Worm (Caenorhabditis elegans) whole organism, young adult: Measurements from ENCODE around the gene ins-39.
A peak's percentile ranks its signal among the peaks of the same experiment; 100 is the strongest.

Experiments
- B0035.1 ChIP-seq: sonication (generic microtip); optimal IDR thresholded peaks from 2 replicates; lab custom pipeline; 2016; ENCODE audit warnings: missing genetic modification characterization, mild to moderate bottlenecking, missing compliant biosample characterization, missing genotype, missing genetic modification reagents
- B0336.3 ChIP-seq: fragments of 200-800 bp; sonication (Bioruptor generic); IDR thresholded peaks from 2 replicates; pipeline ENCODE4 v1.3.6; 2022; ENCODE audit warnings: missing genetic modification characterization, missing compliant biosample characterization
- C06A6.2 ChIP-seq: fragments of 200-800 bp; sonication (Bioruptor generic); conservative IDR thresholded peaks from 2 replicates; pipeline ENCODE4 v1.3.6; 2022; ENCODE audit warnings: missing genetic modification characterization, missing compliant biosample characterization
- C17E4.6 ChIP-seq: fragments of 200-800 bp; sonication (Bioruptor generic); IDR thresholded peaks from 2 replicates; pipeline ENCODE4 v1.3.6; 2022; ENCODE audit warnings: missing genetic modification reagents, missing genetic modification characterization, missing compliant biosample characterization
- F22D6.2 ChIP-seq: sonication (generic microtip); optimal IDR thresholded peaks from 2 replicates; lab custom pipeline; 2016; ENCODE audit warnings: mild to moderate bottlenecking, missing genetic modification characterization, missing compliant biosample characterization
- F33H1.4 ChIP-seq: fragments of 200-800 bp; sonication (Bioruptor generic); IDR thresholded peaks from 2 replicates; pipeline ENCODE4 v1.3.6; 2022; ENCODE audit warnings: missing genetic modification reagents, missing genetic modification characterization, missing compliant biosample characterization
- K11D2.4 ChIP-seq: fragments of 200-800 bp; sonication (Bioruptor generic); IDR thresholded peaks from 2 replicates; pipeline ENCODE4 v1.3.6; 2022; ENCODE audit warnings: missing genetic modification reagents, missing genetic modification characterization, missing compliant biosample characterization
- Y56A3A.18 ChIP-seq: fragments of 200-800 bp; sonication (Bioruptor generic); IDR thresholded peaks from 2 replicates; pipeline ENCODE4 v1.3.6; 2022; ENCODE audit warnings: missing genetic modification reagents, missing genetic modification characterization, missing compliant biosample characterization
- Y67H2A.10 ChIP-seq: fragments of 200-800 bp; sonication (Bioruptor generic); conservative IDR thresholded peaks from 2 replicates; pipeline ENCODE4 v1.3.6; 2022; ENCODE audit warnings: missing genetic modification reagents, missing genetic modification characterization, missing compliant biosample characterization
- Y79H2A.3 ChIP-seq: fragments of 200-800 bp; sonication (Bioruptor generic); conservative IDR thresholded peaks from 2 replicates; pipeline ENCODE4 v1.3.6; 2022; ENCODE audit warnings: missing genetic modification reagents, missing genetic modification characterization, missing compliant biosample characterization
- aptf-2 ChIP-seq: fragments of 200-800 bp; sonication (Bioruptor generic); conservative IDR thresholded peaks from 2 replicates; pipeline ENCODE4 v1.3.6; 2022; ENCODE audit warnings: missing genetic modification reagents, missing genetic modification characterization, missing compliant biosample characterization
- athp-1 ChIP-seq: sonication (generic microtip); optimal IDR thresholded peaks from 2 replicates; lab custom pipeline; 2017; ENCODE audit warnings: mild to moderate bottlenecking, missing genetic modification characterization, missing compliant biosample characterization
- attf-6 ChIP-seq: fragments of 200-800 bp; sonication (Bioruptor generic); IDR thresholded peaks from 2 replicates; pipeline ENCODE4 v1.3.6; 2022; ENCODE audit warnings: missing genetic modification reagents, missing genetic modification characterization, missing compliant biosample characterization
- ccch-3 ChIP-seq: fragments of 200-800 bp; sonication (Bioruptor generic); optimal IDR thresholded peaks from 2 replicates; lab custom pipeline; 2018; ENCODE audit warnings: mild to moderate bottlenecking, missing genetic modification characterization, missing compliant biosample characterization
- ceh-27 ChIP-seq: fragments of 200-800 bp; sonication (Bioruptor generic); optimal IDR thresholded peaks from 2 replicates; lab custom pipeline; 2018; ENCODE audit warnings: mild to moderate bottlenecking, missing genetic modification characterization, moderate library complexity, missing compliant biosample characterization
- ceh-58 ChIP-seq: fragments of 200-800 bp; sonication (Bioruptor generic); IDR thresholded peaks from 2 replicates; pipeline ENCODE4 v1.3.6; 2022; ENCODE audit warnings: missing genetic modification characterization, missing compliant biosample characterization
- ceh-91 ChIP-seq: fragments of 200-800 bp; sonication (Bioruptor generic); IDR thresholded peaks from 2 replicates; pipeline ENCODE4 v1.3.6; 2022; ENCODE audit warnings: missing genetic modification reagents, missing genetic modification characterization, missing compliant biosample characterization
- die-1 ChIP-seq: sonication (generic microtip); optimal IDR thresholded peaks from 2 replicates; lab custom pipeline; 2016; ENCODE audit warnings: missing genotype, mild to moderate bottlenecking, missing genetic modification characterization, missing compliant biosample characterization
- egl-18 ChIP-seq: fragments of 200-800 bp; sonication (Bioruptor generic); IDR thresholded peaks from 2 replicates; pipeline ENCODE4 v1.3.6; 2022; ENCODE audit warnings: missing genetic modification reagents, missing genetic modification characterization, missing compliant biosample characterization
- egrh-3 ChIP-seq: fragments of 200-800 bp; sonication (Bioruptor generic); IDR thresholded peaks from 2 replicates; pipeline ENCODE4 v1.3.6; 2022; ENCODE audit warnings: missing genetic modification reagents, missing genetic modification characterization, missing compliant biosample characterization
- him-1 ChIP-seq: sonication (generic microtip); optimal IDR thresholded peaks from 2 replicates; lab custom pipeline; 2016; ENCODE audit warnings: missing genotype, missing genetic modification reagents, missing genetic modification characterization, missing compliant biosample characterization
- hmg-1.2 ChIP-seq: fragments of 200-800 bp; sonication (Bioruptor generic); IDR thresholded peaks from 2 replicates; pipeline ENCODE4 v1.3.6; 2022; ENCODE audit warnings: missing genetic modification reagents, missing genetic modification characterization, missing compliant biosample characterization
- hrde-1 ChIP-seq: sonication (generic microtip); optimal IDR thresholded peaks from 2 replicates; lab custom pipeline; 2016; ENCODE audit warnings: missing genetic modification characterization, mild to moderate bottlenecking, missing compliant biosample characterization, moderate library complexity, missing genotype, missing genetic modification reagents, borderline replicate concordance
- let-526 ChIP-seq: fragments of 200-800 bp; sonication (Bioruptor generic); IDR thresholded peaks from 2 replicates; pipeline ENCODE4 v1.3.6; 2022; ENCODE audit warnings: missing genetic modification reagents, missing genetic modification characterization, missing compliant biosample characterization
- lin-35 ChIP-seq, 3 experiments: fragments of 150-350 bp in 2 of 3; sonication (generic microtip) in 1 of 3; optimal IDR thresholded peaks; 2 replicates each; lab custom pipeline; 2014 to 2018; ENCODE audit warnings: missing biosample characterization in 3 of 3, missing genetic modification characterization in 3 of 3, missing genetic modification reagents in 3 of 3
- madf-3 ChIP-seq: fragments of 200-800 bp; sonication (Bioruptor generic); IDR thresholded peaks from 2 replicates; pipeline ENCODE4 v1.3.6; 2022; ENCODE audit warnings: missing genetic modification reagents, missing genetic modification characterization, missing compliant biosample characterization
- madf-8 ChIP-seq: fragments of 200-800 bp; sonication (Bioruptor generic); conservative IDR thresholded peaks from 2 replicates; pipeline ENCODE4 v1.3.6; 2022; ENCODE audit warnings: missing genetic modification reagents, missing genetic modification characterization, missing compliant biosample characterization
- mcd-1 ChIP-seq: fragments of 200-800 bp; sonication (Bioruptor generic); IDR thresholded peaks from 2 replicates; pipeline ENCODE4 v1.3.6; 2022; ENCODE audit warnings: missing genetic modification reagents, missing genetic modification characterization, missing compliant biosample characterization
- mes-4 ChIP-seq: sonication (generic microtip); optimal IDR thresholded peaks from 2 replicates; lab custom pipeline; 2016; ENCODE audit warnings: missing genotype, missing genetic modification characterization, missing compliant biosample characterization
- nhr-80 ChIP-seq: sonication (generic microtip); optimal IDR thresholded peaks from 2 replicates; lab custom pipeline; 2016; ENCODE audit warnings: missing genetic modification characterization, missing compliant biosample characterization
- rcor-1 ChIP-seq: fragments of 200-800 bp; sonication (Bioruptor generic); IDR thresholded peaks from 2 replicates; pipeline ENCODE4 v1.3.6; 2022; ENCODE audit warnings: missing genetic modification reagents, missing genetic modification characterization, missing compliant biosample characterization
- rec-8 ChIP-seq, 2 experiments: sonication (generic microtip); optimal IDR thresholded peaks; 2 replicates each; lab custom pipeline; 2016; ENCODE audit warnings: mild to moderate bottlenecking in 2 of 2, missing genetic modification characterization in 2 of 2, missing genetic modification reagents in 2 of 2, missing genotype in 2 of 2, missing biosample characterization in 1 of 2, missing compliant biosample characterization in 1 of 2, moderate library complexity in 1 of 2
- repo-1 ChIP-seq: sonication (generic microtip); optimal IDR thresholded peaks from 2 replicates; lab custom pipeline; 2017; ENCODE audit warnings: mild to moderate bottlenecking, missing genetic modification characterization, missing compliant biosample characterization
- sdz-38 ChIP-seq: sonication (generic microtip); optimal IDR thresholded peaks from 2 replicates; lab custom pipeline; 2016; ENCODE audit warnings: missing genotype, missing genetic modification characterization, missing compliant biosample characterization
- snpc-1.3 ChIP-seq: sonication (generic microtip); optimal IDR thresholded peaks from 2 replicates; lab custom pipeline; 2017; ENCODE audit warnings: missing genetic modification characterization, mild to moderate bottlenecking, missing compliant biosample characterization, antibody characterized with exemption, moderate library complexity, missing genotype, missing genetic modification reagents; ENCODE audit not compliant: insufficient read depth
- snpc-3.4 ChIP-seq: sonication (generic microtip); optimal IDR thresholded peaks from 2 replicates; lab custom pipeline; 2017; ENCODE audit warnings: missing genetic modification characterization, mild to moderate bottlenecking, missing compliant biosample characterization, antibody characterized with exemption, moderate library complexity, missing genotype, missing genetic modification reagents
- somi-1 ChIP-seq: fragments of 200-800 bp; sonication (Bioruptor generic); optimal IDR thresholded peaks from 2 replicates; lab custom pipeline; 2018; ENCODE audit warnings: mild to moderate bottlenecking, missing genetic modification characterization, missing compliant biosample characterization
- xnd-1 ChIP-seq: sonication (generic microtip); optimal IDR thresholded peaks from 2 replicates; lab custom pipeline; 2016; ENCODE audit warnings: missing genotype, missing genetic modification reagents, missing genetic modification characterization, missing compliant biosample characterization
- zim-3 ChIP-seq: sonication (generic microtip); optimal IDR thresholded peaks from 2 replicates; lab custom pipeline; 2017; ENCODE audit warnings: mild to moderate bottlenecking, missing genetic modification characterization, moderate library complexity, missing compliant biosample characterization

The ins-39 gene

ce11 chrX:1302267-1302666, 42.0 kb downstream of the ins-39 start (continued):
- TF ChIP-seq B0336.3 (peak; percentile 50; the same call in 1 of the 2 replicates), B0035.1 (tag; lab: Kevin White, UChicago) (no peak), F33H1.4 (no peak), Y79H2A.3 (GFP tag; lab: Robert Waterston, UW) (no peak), ceh-27 (GFP tag; lab: Kevin White, UChicago) (peak; percentile 87), mes-4 (tag; lab: Kevin White, UChicago) (no peak), hrde-1 (tag; lab: Kevin White, UChicago) (no peak), egl-18 (GFP tag; lab: Robert Waterston, UW) (no peak), ceh-58 (no peak), rcor-1 (peak; percentile 29; the same call in 1 of the 2 replicates), snpc-1.3 (tag; lab: Kevin White, UChicago) (no peak), die-1 (tag; lab: Kevin White, UChicago) (peak; percentile 27), snpc-3.4 (tag; lab: Kevin White, UChicago) (no peak), sdz-38 (tag; lab: Kevin White, UChicago) (no peak), athp-1 (tag; lab: Kevin White, UChicago) (peak; percentile 24), him-1 (tag; lab: Kevin White, UChicago) (no peak), egrh-3 (peak; percentile 74), repo-1 (tag; lab: Kevin White, UChicago) (peak; percentile 30), C17E4.6 (GFP tag; lab: Robert Waterston, UW) (no peak), madf-8 (GFP tag; lab: Robert Waterston, UW) (no peak), nhr-80 (tag; lab: Kevin White, UChicago) (peak; percentile 89), somi-1 (GFP tag; lab: Kevin White, UChicago) (no peak), aptf-2 (GFP tag; lab: Robert Waterston, UW) (no peak), Y67H2A.10 (GFP tag; lab: Robert Waterston, UW) (no peak), ceh-91 (GFP tag; lab: Robert Waterston, UW) (no peak), zim-3 (tag; lab: Kevin White, UChicago) (peak; percentile 60), mcd-1 (GFP tag; lab: Robert Waterston, UW) (peak; percentile 58), rec-8 (tag; optimal IDR thresholded peaks at IDR 0.05; lab: Kevin White, UChicago) (no peak), attf-6 (GFP tag; lab: Robert Waterston, UW) (no peak), F22D6.2 (tag; lab: Kevin White, UChicago) (no peak), C06A6.2 (GFP tag; lab: Robert Waterston, UW) (no peak), K11D2.4 (GFP tag; lab: Robert Waterston, UW) (0 out of 2 replicates have a peak, but pooled peaks have one; percentile 12), let-526 (0 out of 2 replicates have a peak, but pooled peaks have one; percentile 14), lin-35 (GFP tag; optimal IDR thresholded peaks at IDR 0.05; lab: Kevin White, UChicago) (peak in 1 of 3 experiments; percentile 50), ccch-3 (GFP tag; lab: Kevin White, UChicago) (no peak)
- TF ChIP-seq, all 124 proteins: peak for 39

ce11 chrX:1299849-1300248, 44.4 kb downstream of the ins-39 start, which contains the start of gene inso-1:
inso-1 (plus strand) TSS chrX:1300149.
- TF ChIP-seq hmg-1.2 (GFP tag; lab: Robert Waterston, UW) (no peak), Y56A3A.18 (no peak), xnd-1 (no peak), madf-3 (GFP tag; lab: Robert Waterston, UW) (no peak), nhr-80 (tag; lab: Kevin White, UChicago) (no peak), B0035.1 (tag; lab: Kevin White, UChicago) (no peak)
- TF ChIP-seq, all 124 proteins: peak for 0
